Worm (Caenorhabditis elegans) whole organism, young adult: ENCODE measurements around the gene vit-4.

Experiments
- C06A6.2 ChIP-seq: fragments of 200-800 bp; sonication (Bioruptor generic); conservative IDR thresholded peaks from 2 replicates; pipeline ENCODE4 v1.3.6; 2022; ENCODE audit warnings: missing genetic modification characterization, missing compliant biosample characterization
- attf-6 ChIP-seq: fragments of 200-800 bp; sonication (Bioruptor generic); IDR thresholded peaks from 2 replicates; pipeline ENCODE4 v1.3.6; 2022; ENCODE audit warnings: missing genetic modification reagents, missing genetic modification characterization, missing compliant biosample characterization
- bed-1 ChIP-seq: fragments of 200-800 bp; sonication (Bioruptor generic); IDR thresholded peaks from 2 replicates; pipeline ENCODE4 v1.3.6; 2022; ENCODE audit warnings: missing genetic modification reagents, missing genetic modification characterization, missing compliant biosample characterization
- lin-40 ChIP-seq: sonication (generic microtip); optimal IDR thresholded peaks from 2 replicates; lab custom pipeline; 2016; ENCODE audit warnings: missing genetic modification characterization, mild to moderate bottlenecking, missing compliant biosample characterization, missing genotype, missing genetic modification reagents
- madf-6 ChIP-seq: fragments of 200-800 bp; sonication (Bioruptor generic); IDR thresholded peaks from 2 replicates; pipeline ENCODE4 v1.3.6; 2022; ENCODE audit warnings: missing genetic modification reagents, missing genetic modification characterization, missing compliant biosample characterization
- rpc-1 ChIP-seq, 2 experiments: fragments of 150-350 bp in 1 of 2; sonication (generic microtip) in 1 of 2; optimal IDR thresholded peaks; 2 replicates each; lab custom pipeline; 2014 to 2018; ENCODE audit warnings: missing biosample characterization in 1 of 2, missing genetic modification characterization in 1 of 2, missing genetic modification reagents in 1 of 2, missing genotype in 1 of 2
- snpc-3.4 ChIP-seq: sonication (generic microtip); optimal IDR thresholded peaks from 2 replicates; lab custom pipeline; 2017; ENCODE audit warnings: missing genetic modification characterization, mild to moderate bottlenecking, missing compliant biosample characterization, antibody characterized with exemption, moderate library complexity, missing genotype, missing genetic modification reagents

- TF ChIP-seq madf-6 (GFP tag; lab: Robert Waterston, UW) = no peak
- TF ChIP-seq lin-40 = no peak
- TF ChIP-seq bed-1 (GFP tag; lab: Robert Waterston, UW) = no peak
- no peak for TF ChIP-seq snpc-3.4
- no peak for TF ChIP-seq attf-6
- TF ChIP-seq C06A6.2 = no peak
- TF ChIP-seq rpc-1 (optimal IDR thresholded peaks at IDR 0.05; lab: Kevin White, UChicago) = no peak
- TF ChIP-seq rpc-1 (tag; optimal IDR thresholded peaks at IDR 0.05; lab: Kevin White, UChicago) = no peak
These were observed 36.1 kb upstream of the vit-4 start for ce11 chrX:3599860-3600259.
